Fruit fly (Drosophila melanogaster) whole organism, embryonic: ENCODE data around the gene Slimp.

Experiments
- Ada2b ChIP-seq: fragments of 200-800 bp; sonication (Bioruptor generic); IDR thresholded peaks from 2 replicates; pipeline ENCODE4 v1.3.6; 2022; ENCODE audit warnings: missing biosample characterization, missing genetic modification characterization
- Bgb ChIP-seq: fragments of 200-800 bp; sonication (Bioruptor generic); IDR thresholded peaks from 2 replicates; pipeline ENCODE4 v1.3.6; 2022; ENCODE audit warnings: missing biosample characterization, missing genetic modification characterization; ENCODE audit not compliant: partially characterized antibody
- BtbVII ChIP-seq: fragments of 200-800 bp; sonication (Bioruptor generic); optimal IDR thresholded peaks from 3 replicates; lab custom pipeline; 2017; ENCODE audit warnings: missing biosample characterization, mild to moderate bottlenecking, missing genetic modification characterization
- CG10147 ChIP-seq: fragments of 200-800 bp; sonication (Bioruptor generic); optimal IDR thresholded peaks from 2 replicates; lab custom pipeline; 2019; ENCODE audit warnings: missing biosample characterization, mild to moderate bottlenecking, missing genetic modification characterization, moderate library complexity
- CG1024 ChIP-seq: fragments of 200-800 bp; sonication (Bioruptor generic); IDR thresholded peaks from 2 replicates; pipeline ENCODE4 v1.3.6; 2022; ENCODE audit warnings: missing biosample characterization, missing genetic modification characterization
- CG11093 ChIP-seq: fragments of 200-800 bp; sonication (Bioruptor generic); IDR thresholded peaks from 3 replicates; pipeline ENCODE4 v1.3.6; 2022; ENCODE audit warnings: missing biosample characterization, missing genetic modification characterization
- CG11504 ChIP-seq: fragments of 200-800 bp; sonication (Bioruptor generic); optimal IDR thresholded peaks from 3 replicates; lab custom pipeline; 2019; ENCODE audit warnings: missing biosample characterization, mild to moderate bottlenecking, missing genetic modification characterization, moderate library complexity
- CG12744 ChIP-seq: fragments of 200-800 bp; sonication (Bioruptor generic); optimal IDR thresholded peaks from 2 replicates; lab custom pipeline; 2016; ENCODE audit warnings: missing biosample characterization, missing genetic modification characterization
- CG14441 ChIP-seq: fragments of 200-800 bp; sonication (Bioruptor generic); IDR thresholded peaks from 2 replicates; pipeline ENCODE4 v1.3.6; 2022; ENCODE audit warnings: missing biosample characterization, missing genetic modification characterization
- CG1603 ChIP-seq: fragments of 200-800 bp; sonication (Bioruptor generic); optimal IDR thresholded peaks from 2 replicates; lab custom pipeline; 2019; ENCODE audit warnings: missing biosample characterization, mild to moderate bottlenecking, missing genetic modification characterization, moderate library complexity
- CG1647 ChIP-seq: fragments of 200-800 bp; sonication (Bioruptor generic); optimal IDR thresholded peaks from 3 replicates; lab custom pipeline; 2016; ENCODE audit warnings: missing biosample characterization, missing genetic modification characterization
- CG17912 ChIP-seq: fragments of 200-800 bp; sonication (Bioruptor generic); optimal IDR thresholded peaks from 2 replicates; lab custom pipeline; 2018; ENCODE audit warnings: missing biosample characterization, mild to moderate bottlenecking, missing genetic modification characterization
- CG18599 ChIP-seq: fragments of 200-800 bp; sonication (Bioruptor generic); optimal IDR thresholded peaks from 3 replicates; lab custom pipeline; 2017; ENCODE audit warnings: missing biosample characterization, missing genetic modification characterization, mild to moderate bottlenecking, moderate library complexity, missing genetic modification reagents
- CG3281 ChIP-seq: fragments of 200-800 bp; sonication (Bioruptor generic); optimal IDR thresholded peaks from 3 replicates; lab custom pipeline; 2017; ENCODE audit warnings: missing biosample characterization, mild to moderate bottlenecking, missing genetic modification characterization
- CG33557 ChIP-seq: fragments of 200-800 bp; sonication (Bioruptor generic); optimal IDR thresholded peaks from 2 replicates; lab custom pipeline; 2019; ENCODE audit warnings: missing biosample characterization, mild to moderate bottlenecking, missing genetic modification characterization, moderate library complexity
- CG34224 ChIP-seq: fragments of 200-800 bp; sonication (Bioruptor generic); IDR thresholded peaks from 3 replicates; pipeline ENCODE4 v1.3.6; 2022; ENCODE audit warnings: missing biosample characterization, missing genetic modification characterization; ENCODE audit not compliant: partially characterized antibody
- CG3995 ChIP-seq: fragments of 200-800 bp; sonication (Bioruptor generic); optimal IDR thresholded peaks from 3 replicates; lab custom pipeline; 2016; ENCODE audit warnings: missing biosample characterization, missing genetic modification characterization
- CG43689 ChIP-seq: fragments of 200-800 bp; sonication (Bioruptor generic); IDR thresholded peaks from 2 replicates; pipeline ENCODE4 v1.3.6; 2022; ENCODE audit warnings: missing biosample characterization, missing genetic modification characterization
- CG4424 ChIP-seq: fragments of 200-800 bp; sonication (Bioruptor generic); optimal IDR thresholded peaks from 3 replicates; lab custom pipeline; 2016; ENCODE audit warnings: missing biosample characterization, missing genetic modification characterization
- CG4854 ChIP-seq: fragments of 200-800 bp; sonication (Bioruptor generic); optimal IDR thresholded peaks from 2 replicates; lab custom pipeline; 2016; ENCODE audit warnings: missing biosample characterization, missing genetic modification characterization, inconsistent platforms
- CG6254 ChIP-seq: fragments of 200-800 bp; sonication (Bioruptor generic); optimal IDR thresholded peaks from 3 replicates; lab custom pipeline; 2017; ENCODE audit warnings: mild to moderate bottlenecking, missing biosample characterization, missing genetic modification reagents, missing genetic modification characterization
- CG6791 ChIP-seq: fragments of 200-800 bp; sonication (Bioruptor generic); IDR thresholded peaks from 3 replicates; pipeline ENCODE4 v1.3.6; 2022; ENCODE audit warnings: missing biosample characterization, missing genetic modification characterization; ENCODE audit not compliant: partially characterized antibody
- CG6854 ChIP-seq: fragments of 200-800 bp; sonication (Bioruptor generic); optimal IDR thresholded peaks from 3 replicates; lab custom pipeline; 2017; ENCODE audit warnings: missing biosample characterization, mild to moderate bottlenecking, missing genetic modification characterization
- CG9932 ChIP-seq: fragments of 200-800 bp; sonication (Bioruptor generic); IDR thresholded peaks from 2 replicates; pipeline ENCODE4 v1.3.6; 2022; ENCODE audit warnings: missing biosample characterization, missing genetic modification characterization
- CoRest ChIP-seq: fragments of 200-800 bp; sonication (Bioruptor generic); optimal IDR thresholded peaks from 3 replicates; lab custom pipeline; 2018; ENCODE audit warnings: missing biosample characterization, mild to moderate bottlenecking, missing genetic modification characterization, moderate library complexity
- Dek ChIP-seq: fragments of 200-800 bp; sonication (Bioruptor generic); optimal IDR thresholded peaks from 3 replicates; lab custom pipeline; 2019; ENCODE audit warnings: missing biosample characterization, mild to moderate bottlenecking, missing genetic modification characterization, moderate library complexity
- Eip74EF ChIP-seq, 2 experiments: fragments of 200-800 bp in 1 of 2; fragments of >200 bp in 1 of 2; sonication (Bioruptor generic) in 1 of 2; optimal IDR thresholded peaks; 2 replicates each; lab custom pipeline; 2017 to 2019; ENCODE audit warnings: missing biosample characterization in 2 of 2, missing genetic modification characterization in 2 of 2, mild to moderate bottlenecking in 1 of 2, moderate library complexity in 1 of 2
- Fer2 ChIP-seq: fragments of 200-800 bp; sonication (Bioruptor generic); optimal IDR thresholded peaks from 2 replicates; lab custom pipeline; 2018; ENCODE audit warnings: missing biosample characterization, mild to moderate bottlenecking, missing genetic modification characterization, moderate library complexity
- Neu2 ChIP-seq: fragments of 200-800 bp; sonication (Bioruptor generic); optimal IDR thresholded peaks from 3 replicates; lab custom pipeline; 2016; ENCODE audit warnings: missing biosample characterization, missing genetic modification characterization, borderline replicate concordance
- bab2 ChIP-seq: fragments of 200-800 bp; sonication (Bioruptor generic); optimal IDR thresholded peaks from 2 replicates; lab custom pipeline; 2016; ENCODE audit warnings: missing biosample characterization, missing genetic modification characterization
- corto ChIP-seq: fragments of 200-800 bp; sonication (Bioruptor generic); optimal IDR thresholded peaks from 2 replicates; lab custom pipeline; 2016; ENCODE audit warnings: missing biosample characterization, mild to moderate bottlenecking, missing genetic modification characterization, moderate library complexity
- croc ChIP-seq: fragments of 200-800 bp; sonication (Bioruptor generic); conservative IDR thresholded peaks from 3 replicates; pipeline ENCODE4 v1.3.6; 2022; ENCODE audit warnings: missing biosample characterization, missing genetic modification characterization
- crol ChIP-seq: fragments of 200-800 bp; sonication (Bioruptor generic); IDR thresholded peaks from 2 replicates; pipeline ENCODE4 v1.3.6; 2022; ENCODE audit warnings: missing biosample characterization, missing genetic modification characterization
- dm ChIP-seq: fragments of 200-800 bp; sonication (Bioruptor generic); optimal IDR thresholded peaks from 3 replicates; lab custom pipeline; 2016; ENCODE audit warnings: missing biosample characterization, missing genetic modification characterization
- en ChIP-seq: fragments of 200-800 bp; sonication (Bioruptor generic); optimal IDR thresholded peaks from 2 replicates; lab custom pipeline; 2016; ENCODE audit warnings: missing biosample characterization, missing genetic modification characterization
- eyg ChIP-seq: fragments of 200-800 bp; sonication (Bioruptor generic); optimal IDR thresholded peaks from 3 replicates; lab custom pipeline; 2016; ENCODE audit warnings: missing biosample characterization, missing genetic modification characterization
- hb ChIP-seq: fragments of 200-800 bp; sonication (Bioruptor generic); IDR thresholded peaks from 3 replicates; pipeline ENCODE4 v1.3.6; 2022; ENCODE audit warnings: missing biosample characterization, missing genetic modification characterization; ENCODE audit not compliant: partially characterized antibody
- kay ChIP-seq: fragments of 200-800 bp; sonication (Bioruptor generic); optimal IDR thresholded peaks from 2 replicates; lab custom pipeline; 2016; ENCODE audit warnings: missing biosample characterization, missing genetic modification characterization
- luna ChIP-seq: fragments of 200-800 bp; sonication (Bioruptor generic); optimal IDR thresholded peaks from 2 replicates; lab custom pipeline; 2016; ENCODE audit warnings: missing biosample characterization, missing genetic modification characterization
- pan ChIP-seq, 4 experiments: fragments of >200 bp in 3 of 4; fragments of 200-800 bp in 1 of 4; sonication (Bioruptor generic) in 1 of 4; optimal IDR thresholded peaks in 3 of 4; IDR thresholded peaks in 1 of 4; 2 replicates each; pipeline versions ENCODE4 v1.3.6 to Lab custom; 2017 to 2022; ENCODE audit warnings: missing biosample characterization in 2 of 4, missing genetic modification characterization in 2 of 4, mixed read lengths in 1 of 4
- pb ChIP-seq: fragments of 200-800 bp; sonication (Bioruptor generic); optimal IDR thresholded peaks from 3 replicates; lab custom pipeline; 2016; ENCODE audit warnings: missing biosample characterization, missing genetic modification characterization
- pho ChIP-seq: fragments of 200-800 bp; sonication (Bioruptor generic); optimal IDR thresholded peaks from 2 replicates; lab custom pipeline; 2016; ENCODE audit warnings: missing biosample characterization, missing genetic modification characterization
- phol ChIP-seq: fragments of 200-800 bp; sonication (Bioruptor generic); optimal IDR thresholded peaks from 3 replicates; lab custom pipeline; 2018; ENCODE audit warnings: missing biosample characterization, mild to moderate bottlenecking, missing genetic modification characterization, moderate library complexity
- pros ChIP-seq: fragments of 200-800 bp; sonication (Bioruptor generic); optimal IDR thresholded peaks from 3 replicates; lab custom pipeline; 2019; ENCODE audit warnings: missing biosample characterization, mild to moderate bottlenecking, missing genetic modification characterization, moderate library complexity
- sna ChIP-seq: fragments of 200-800 bp; sonication (Bioruptor generic); IDR thresholded peaks from 2 replicates; pipeline ENCODE4 v1.3.6; 2022; ENCODE audit warnings: missing biosample characterization, missing genetic modification characterization; ENCODE audit not compliant: partially characterized antibody
- so ChIP-seq: fragments of 200-800 bp; sonication (Bioruptor generic); IDR thresholded peaks from 3 replicates; pipeline ENCODE4 v1.3.6; 2022; ENCODE audit warnings: missing biosample characterization, missing genetic modification characterization
- sr ChIP-seq: fragments of 200-800 bp; sonication (Bioruptor generic); IDR thresholded peaks from 3 replicates; pipeline ENCODE4 v1.3.6; 2022; ENCODE audit warnings: missing biosample characterization, missing genetic modification characterization
- tin ChIP-seq: fragments of 200-800 bp; sonication (Bioruptor generic); optimal IDR thresholded peaks from 3 replicates; lab custom pipeline; 2016; ENCODE audit warnings: missing biosample characterization, missing genetic modification characterization
- vfl ChIP-seq: fragments of 200-800 bp; sonication (Bioruptor generic); optimal IDR thresholded peaks from 2 replicates; lab custom pipeline; 2016; ENCODE audit warnings: missing biosample characterization, missing genetic modification characterization

Slimp gene

dm6 chr3R:24188619-24189018 lies 39.9 kb upstream of the Slimp start, which contains the start of gene CG5515 (continued):
- peak; percentile 68 for TF ChIP-seq CG4424 (GFP tag; lab: Kevin White, UChicago)
- TF ChIP-seq CG11093 (GFP tag; lab: Robert Waterston, UW): peak; percentile 51; the same call in 1 of the 3 replicates
- TF ChIP-seq CG33557: peak; percentile 36
- TF ChIP-seq CG9932: peak; percentile 88
- peak; percentile 68 for TF ChIP-seq CG1647
- no peak for TF ChIP-seq Neu2 (GFP tag; lab: Kevin White, UChicago)
- peak; percentile 79 for TF ChIP-seq bab2
- no peak for TF ChIP-seq Eip74EF (GFP tag; optimal IDR thresholded peaks at IDR 0.05; lab: Kevin White, UChicago)
- peak; percentile 51 for TF ChIP-seq CG1024
- TF ChIP-seq Fer2: peak; percentile 43
- TF ChIP-seq CG6254 (GFP tag; lab: Kevin White, UChicago): no peak
- peak; percentile 45; the same call in 1 of the 3 replicates for TF ChIP-seq sr (GFP tag; lab: Robert Waterston, UW)
- TF ChIP-seq pan (optimal IDR thresholded peaks at IDR 0.05; lab: Kevin White, UChicago): no peak
- TF ChIP-seq pan (GFP tag; optimal IDR thresholded peaks at IDR 0.05 in 1 of 2, IDR thresholded peaks at IDR 0.05 in 1 of 2): peak in 1 of 2 experiments; percentile 82
- TF ChIP-seq pb (GFP tag; lab: Kevin White, UChicago): peak; percentile 50
- peak; percentile 91 for TF ChIP-seq sna (GFP tag; lab: Robert Waterston, UW)
- peak; percentile 89 for TF ChIP-seq pho (GFP tag; lab: Kevin White, UChicago)
- peak; percentile 79; the same call in 1 of the 3 replicates for TF ChIP-seq so
- no peak for TF ChIP-seq BtbVII
- peak; percentile 66 for TF ChIP-seq Ada2b
- TF ChIP-seq corto (GFP tag; lab: Kevin White, UChicago): peak; percentile 47
- peak; percentile 47 for TF ChIP-seq vfl (GFP tag; lab: Kevin White, UChicago)
- TF ChIP-seq dm (GFP tag; lab: Kevin White, UChicago): peak; percentile 81
- peak; percentile 76 for TF ChIP-seq CG14441 (GFP tag; lab: Robert Waterston, UW)
- peak; percentile 60 for TF ChIP-seq CG3281 (GFP tag; lab: Kevin White, UChicago)
- peak; percentile 95 for TF ChIP-seq phol
- TF ChIP-seq luna (GFP tag; lab: Kevin White, UChicago): no peak
- peak; percentile 80 for TF ChIP-seq hb (GFP tag; lab: Robert Waterston, UW)
- no peak for TF ChIP-seq crol (GFP tag; lab: Robert Waterston, UW)
- TF ChIP-seq Bgb (GFP tag; lab: Robert Waterston, UW): peak; percentile 77
- peak; percentile 87 for TF ChIP-seq CG34224 (GFP tag; lab: Robert Waterston, UW)
- TF ChIP-seq Dek (tag; lab: Kevin White, UChicago): peak; percentile 29
- no peak for TF ChIP-seq CG43689 (GFP tag; lab: Robert Waterston, UW)
- TF ChIP-seq CG6854 (GFP tag; lab: Kevin White, UChicago): no peak
- TF ChIP-seq tin (GFP tag; lab: Kevin White, UChicago): peak; percentile 72
- TF ChIP-seq en: peak; percentile 35
- TF ChIP-seq CG10147 (GFP tag; lab: Kevin White, UChicago): no peak
- no peak for TF ChIP-seq CG18599
- peak; percentile 48 for TF ChIP-seq eyg (GFP tag; lab: Kevin White, UChicago)
- peak; percentile 86 for TF ChIP-seq CG1603 (tag; lab: Kevin White, UChicago)
- TF ChIP-seq CG12744 (GFP tag; lab: Kevin White, UChicago): peak; percentile 50
- TF ChIP-seq CG3995: peak; percentile 44
- TF ChIP-seq kay: peak; percentile 3
- TF ChIP-seq CG11504 (tag; lab: Kevin White, UChicago): no peak
- TF ChIP-seq CoRest (tag; lab: Kevin White, UChicago): peak; percentile 84
- TF ChIP-seq CG6791: peak; percentile 71; the same call in 2 of the 3 replicates
- TF ChIP-seq CG4854 (GFP tag; lab: Kevin White, UChicago): peak; percentile 52
- no peak for TF ChIP-seq pros
- peak; percentile 76; the same call in 2 of the 3 replicates for TF ChIP-seq croc
- no peak for TF ChIP-seq CG17912 (GFP tag; lab: Kevin White, UChicago)
